Fruit fly (Drosophila melanogaster) whole organism, pupa: ENCODE data around the gene Npl4.

Source experiments
- CG10348 ChIP-seq: fragments of 200-800 bp; sonication (Bioruptor generic); IDR thresholded peaks from 2 replicates; pipeline ENCODE4 v1.3.6; 2022; ENCODE audit warnings: missing biosample characterization, missing genetic modification characterization
- CG12605 ChIP-seq: fragments of 200-800 bp; sonication (Bioruptor generic); IDR thresholded peaks from 2 replicates; pipeline ENCODE4 v1.3.6; 2022; ENCODE audit warnings: missing biosample characterization, missing genetic modification characterization
- CG13204 ChIP-seq: fragments of 200-800 bp; sonication (Bioruptor generic); optimal IDR thresholded peaks from 2 replicates; lab custom pipeline; 2018; ENCODE audit warnings: missing biosample characterization, mild to moderate bottlenecking, missing genetic modification characterization, moderate library complexity
- CG14655 ChIP-seq: fragments of 200-800 bp; sonication (Bioruptor generic); optimal IDR thresholded peaks from 3 replicates; lab custom pipeline; 2017; ENCODE audit warnings: mild to moderate bottlenecking, missing biosample characterization, missing genetic modification reagents, missing genetic modification characterization
- CG15710 ChIP-seq: fragments of 200-800 bp; sonication (Bioruptor generic); optimal IDR thresholded peaks from 2 replicates; lab custom pipeline; 2018; ENCODE audit warnings: missing biosample characterization, mild to moderate bottlenecking, missing genetic modification characterization, moderate library complexity
- CG17806 ChIP-seq: fragments of 200-800 bp; sonication (Bioruptor generic); optimal IDR thresholded peaks from 2 replicates; lab custom pipeline; 2018; ENCODE audit warnings: missing biosample characterization, mild to moderate bottlenecking, missing genetic modification characterization, moderate library complexity
- CG34367 ChIP-seq: fragments of 200-800 bp; sonication (Bioruptor generic); optimal IDR thresholded peaks from 2 replicates; lab custom pipeline; 2018; ENCODE audit warnings: missing biosample characterization, mild to moderate bottlenecking, missing genetic modification characterization
- CG4496 ChIP-seq: fragments of 200-800 bp; sonication (Bioruptor generic); IDR thresholded peaks from 3 replicates; pipeline ENCODE4 v1.3.6; 2022; ENCODE audit warnings: missing biosample characterization, missing genetic modification characterization
- CG8159 ChIP-seq: fragments of 200-800 bp; sonication (Bioruptor generic); optimal IDR thresholded peaks from 3 replicates; lab custom pipeline; 2018; ENCODE audit warnings: missing biosample characterization, mild to moderate bottlenecking, missing genetic modification characterization, moderate library complexity
- CG8301 ChIP-seq: fragments of 200-800 bp; sonication (Bioruptor generic); optimal IDR thresholded peaks from 2 replicates; lab custom pipeline; 2018; ENCODE audit warnings: missing biosample characterization, mild to moderate bottlenecking, missing genetic modification characterization
- CG9948 ChIP-seq: fragments of 200-800 bp; sonication (Bioruptor generic); optimal IDR thresholded peaks from 2 replicates; lab custom pipeline; 2018; ENCODE audit warnings: missing biosample characterization, mild to moderate bottlenecking, missing genetic modification characterization, moderate library complexity
- D1 ChIP-seq: fragments of 200-800 bp; sonication (Bioruptor generic); optimal IDR thresholded peaks from 2 replicates; lab custom pipeline; 2018; ENCODE audit warnings: missing biosample characterization, mild to moderate bottlenecking, missing genetic modification characterization, moderate library complexity
- EcR ChIP-seq: fragments of 200-800 bp; sonication (Bioruptor generic); optimal IDR thresholded peaks from 3 replicates; lab custom pipeline; 2019; ENCODE audit warnings: missing biosample characterization, missing genetic modification characterization, mild to moderate bottlenecking, moderate library complexity, missing genetic modification reagents
- Ets98B ChIP-seq: fragments of 200-800 bp; sonication (Bioruptor generic); IDR thresholded peaks from 2 replicates; pipeline ENCODE4 v1.3.6; 2022; ENCODE audit warnings: missing biosample characterization, missing genetic modification characterization
- Pif1A ChIP-seq: fragments of 200-800 bp; sonication (Bioruptor generic); optimal IDR thresholded peaks from 3 replicates; lab custom pipeline; 2016; ENCODE audit warnings: missing biosample characterization, missing genetic modification characterization
- Pif1B ChIP-seq: fragments of 200-800 bp; sonication (Bioruptor generic); optimal IDR thresholded peaks from 3 replicates; lab custom pipeline; 2016; ENCODE audit warnings: missing biosample characterization, missing genetic modification characterization
- Snoo ChIP-seq: fragments of 200-800 bp; sonication (Bioruptor generic); optimal IDR thresholded peaks from 3 replicates; lab custom pipeline; 2017; ENCODE audit warnings: missing biosample characterization, mild to moderate bottlenecking, missing genetic modification characterization, inconsistent platforms
- fd96Ca ChIP-seq: fragments of 200-800 bp; sonication (Bioruptor generic); IDR thresholded peaks from 3 replicates; pipeline ENCODE4 v1.3.6; 2022; ENCODE audit warnings: missing biosample characterization, missing genetic modification characterization
- gl ChIP-seq: fragments of 200-800 bp; sonication (Bioruptor generic); optimal IDR thresholded peaks from 2 replicates; lab custom pipeline; 2018; ENCODE audit warnings: missing biosample characterization, mild to moderate bottlenecking, missing genetic modification characterization
- rn ChIP-seq: fragments of 200-800 bp; sonication (Bioruptor generic); IDR thresholded peaks from 2 replicates; pipeline ENCODE4 v1.3.6; 2022; ENCODE audit warnings: missing biosample characterization, missing genetic modification characterization

The Npl4 gene

dm6 chr3R:25596274-25597034 lies 28.0 kb downstream of the Npl4 start:
- TF ChIP-seq CG8301 (tag; lab: Kevin White, UChicago) (no peak), rn (GFP tag; lab: Robert Waterston, UW) (no peak), Ets98B (GFP tag; lab: Robert Waterston, UW) (no peak)

dm6 chr3R:25594128-25594527 lies 30.3 kb downstream of the Npl4 start:
- no peak for TF ChIP-seq gl (tag; lab: Kevin White, UChicago)

DNA sequence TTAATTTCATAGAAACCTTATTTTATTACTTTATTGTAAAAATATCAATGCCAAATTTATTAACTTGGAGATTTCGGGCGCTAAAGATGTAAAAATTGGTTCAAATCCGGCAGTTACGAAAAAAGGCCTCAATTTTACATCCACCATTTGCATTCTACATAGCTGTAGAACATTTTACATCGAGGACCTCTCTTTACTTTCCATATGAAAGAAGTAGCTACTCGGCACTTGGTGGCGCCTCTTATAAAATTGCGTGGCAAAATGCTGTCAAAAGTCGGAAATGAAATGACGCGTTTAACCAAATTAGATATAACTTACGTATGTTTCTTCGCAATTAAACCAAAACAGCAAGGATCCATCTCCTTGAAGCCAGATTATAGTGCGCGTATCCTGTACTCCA lies 33.0 kb downstream of the Npl4 start:
- TF ChIP-seq CG34367 (tag; lab: Kevin White, UChicago) (no peak), CG13204 (no peak), CG10348 (GFP tag; lab: Robert Waterston, UW) (no peak), D1 (tag; lab: Kevin White, UChicago) (no peak), EcR (no peak), rn (GFP tag; lab: Robert Waterston, UW) (no peak)

dm6 chr3R:25590850-25591410 lies 33.5 kb downstream of the Npl4 start:
- no peak for TF ChIP-seq fd96Ca (GFP tag; lab: Robert Waterston, UW)
- no peak for TF ChIP-seq Ets98B (GFP tag; lab: Robert Waterston, UW)
- TF ChIP-seq CG10348 (GFP tag; lab: Robert Waterston, UW) = no peak
- no peak for TF ChIP-seq CG8301 (tag; lab: Kevin White, UChicago)
- TF ChIP-seq CG8159 (tag; lab: Kevin White, UChicago) = no peak
- TF ChIP-seq Pif1A (GFP tag; lab: Kevin White, UChicago) = no peak

DNA sequence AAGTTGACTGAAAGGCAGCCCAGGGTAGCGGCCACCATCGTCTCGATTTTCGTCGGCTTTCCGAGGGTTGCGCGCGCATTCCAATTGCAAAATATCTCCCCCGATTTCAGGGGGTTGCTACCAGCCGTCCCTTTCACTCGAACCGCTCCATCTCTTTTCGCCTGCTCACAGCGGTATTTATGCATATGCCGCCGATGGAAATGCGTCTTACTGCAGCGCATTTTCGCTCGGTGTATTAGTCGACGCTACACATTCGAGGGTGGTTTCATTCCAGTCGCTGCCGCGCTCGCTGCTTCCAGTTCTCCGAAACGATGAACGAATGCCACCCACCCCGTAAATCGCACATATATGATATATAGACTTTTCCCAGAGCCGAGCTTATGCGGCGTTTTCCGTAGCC lies 35.3 kb downstream of the Npl4 start:
- TF ChIP-seq CG14655 (GFP tag; lab: Kevin White, UChicago) (no peak), CG8159 (tag; lab: Kevin White, UChicago) (no peak), CG12605 (no peak), Snoo (tag; lab: Kevin White, UChicago) (no peak), CG8301 (tag; lab: Kevin White, UChicago) (no peak), Ets98B (GFP tag; lab: Robert Waterston, UW) (no peak)

DNA sequence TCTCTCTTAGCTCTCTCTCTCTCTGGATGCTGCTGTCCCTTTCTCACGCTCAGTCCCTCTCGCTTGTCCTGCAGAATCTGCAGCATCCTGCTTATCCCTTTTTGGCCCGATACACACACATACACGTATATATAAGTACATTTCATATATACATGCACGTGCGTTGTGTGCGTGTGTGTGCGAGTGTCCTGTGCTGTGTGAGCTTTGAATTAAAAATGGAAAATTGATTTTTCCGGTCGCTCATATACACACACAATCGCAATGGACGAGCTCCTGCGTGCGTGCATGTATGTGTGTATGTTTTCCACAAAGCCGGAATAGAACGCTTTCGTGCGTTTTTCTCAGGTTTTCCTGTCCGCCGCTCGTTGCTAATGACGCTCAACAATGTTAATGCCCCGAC lies 36.0 kb downstream of the Npl4 start:
- no peak for TF ChIP-seq CG14655 (GFP tag; lab: Kevin White, UChicago)
- no peak for TF ChIP-seq CG12605
- no peak for TF ChIP-seq CG9948 (tag; lab: Kevin White, UChicago)
- TF ChIP-seq gl (tag; lab: Kevin White, UChicago) = no peak
- TF ChIP-seq rn (GFP tag; lab: Robert Waterston, UW) = no peak
- no peak for TF ChIP-seq CG8301 (tag; lab: Kevin White, UChicago)
- TF ChIP-seq CG34367 (tag; lab: Kevin White, UChicago) = no peak
- TF ChIP-seq CG15710 (tag; lab: Kevin White, UChicago) = no peak
- no peak for TF ChIP-seq EcR
- TF ChIP-seq CG13204 = no peak
- TF ChIP-seq CG17806 (tag; lab: Kevin White, UChicago) = no peak
- TF ChIP-seq fd96Ca (GFP tag; lab: Robert Waterston, UW) = no peak
- no peak for TF ChIP-seq D1 (tag; lab: Kevin White, UChicago)

- TF ChIP-seq Pif1B (GFP tag; lab: Kevin White, UChicago) = no peak
- TF ChIP-seq CG10348 (GFP tag; lab: Robert Waterston, UW) = no peak
- no peak for TF ChIP-seq CG8301 (tag; lab: Kevin White, UChicago)
- no peak for TF ChIP-seq fd96Ca (GFP tag; lab: Robert Waterston, UW)
- no peak for TF ChIP-seq rn (GFP tag; lab: Robert Waterston, UW)
- TF ChIP-seq, all 21 proteins: peak for 0
Observed at dm6 chr3R:25587708-25588107, 36.8 kb downstream of the Npl4 start.

DNA sequence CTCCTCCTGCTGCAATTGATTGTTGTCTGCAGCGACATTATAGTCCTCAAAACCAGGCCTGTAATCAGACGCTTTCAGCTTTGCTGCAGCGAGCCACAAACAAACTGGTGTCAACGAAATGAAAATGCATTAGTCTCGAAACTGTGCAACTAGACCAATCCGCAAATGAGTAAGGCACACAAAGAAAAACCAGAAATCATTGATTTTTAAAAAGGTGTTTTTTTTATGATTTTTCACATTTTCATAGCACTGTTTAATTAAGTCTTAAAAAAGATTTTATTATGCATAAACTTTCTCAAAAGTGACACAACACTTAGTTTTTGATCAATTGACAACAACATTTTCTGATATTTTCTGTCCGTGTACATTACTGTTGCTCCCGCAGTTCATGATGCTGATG lies 41.4 kb downstream of the Npl4 start, which contains the start of gene CG4582:
CG4582 (minus strand) TSS at position 101 of the 400 bp plus-strand sequence.
- TF ChIP-seq CG13204 = no peak
- TF ChIP-seq CG14655 (GFP tag; lab: Kevin White, UChicago) = no peak
- no peak for TF ChIP-seq Pif1B (GFP tag; lab: Kevin White, UChicago)
- TF ChIP-seq Pif1A (GFP tag; lab: Kevin White, UChicago) = no peak
- TF ChIP-seq CG4496 (GFP tag; lab: Robert Waterston, UW) = no peak
- no peak for TF ChIP-seq CG34367 (tag; lab: Kevin White, UChicago)
- no peak for TF ChIP-seq gl (tag; lab: Kevin White, UChicago)
